Worm (Caenorhabditis elegans) whole organism, mixed stage, embryonic: ENCODE measurements around the gene ZK185.4.

Experiments
- M03D4.4 ChIP-seq: sonication (generic microtip); optimal IDR thresholded peaks from 2 replicates; lab custom pipeline; 2017; ENCODE audit warnings: mild to moderate bottlenecking, missing genetic modification characterization, missing compliant biosample characterization
- bed-3 ChIP-seq: fragments of 200-800 bp; sonication (Bioruptor generic); optimal IDR thresholded peaks from 3 replicates; lab custom pipeline; 2018; ENCODE audit warnings: mild to moderate bottlenecking, missing genetic modification characterization, moderate library complexity, missing compliant biosample characterization
- blmp-1 ChIP-seq: fragments of 150-350 bp; optimal IDR thresholded peaks from 2 replicates; lab custom pipeline; 2014; ENCODE audit warnings: missing biosample characterization, missing genetic modification characterization
- ceh-39 ChIP-seq: fragments of 150-350 bp; optimal IDR thresholded peaks from 2 replicates; lab custom pipeline; 2014; ENCODE audit warnings: missing biosample characterization, missing genetic modification characterization
- ceh-43 ChIP-seq: fragments of 200-800 bp; sonication (Bioruptor generic); optimal IDR thresholded peaks from 2 replicates; lab custom pipeline; 2018; ENCODE audit warnings: mild to moderate bottlenecking, missing genetic modification characterization, moderate library complexity, missing compliant biosample characterization
- ces-1 ChIP-seq: fragments of 150-350 bp; optimal IDR thresholded peaks from 2 replicates; lab custom pipeline; 2014; ENCODE audit warnings: missing biosample characterization, missing genetic modification reagents, missing genetic modification characterization
- cnd-1 ChIP-seq: fragments of 200-800 bp; sonication (Bioruptor generic); optimal IDR thresholded peaks from 2 replicates; lab custom pipeline; 2018; ENCODE audit warnings: mild to moderate bottlenecking, missing genetic modification characterization, missing compliant biosample characterization
- drap-1 ChIP-seq: fragments of 200-800 bp; sonication (Bioruptor generic); optimal IDR thresholded peaks from 3 replicates; lab custom pipeline; 2018; ENCODE audit warnings: mild to moderate bottlenecking, missing genetic modification characterization, missing compliant biosample characterization
- elt-1 ChIP-seq: sonication (generic microtip); optimal IDR thresholded peaks from 2 replicates; lab custom pipeline; 2017; ENCODE audit warnings: missing genetic modification characterization, mild to moderate bottlenecking, missing compliant biosample characterization, antibody characterized with exemption, moderate library complexity, borderline replicate concordance; ENCODE audit not compliant: insufficient read depth
- elt-3 ChIP-seq: fragments of 150-350 bp; optimal IDR thresholded peaks from 2 replicates; lab custom pipeline; 2014; ENCODE audit warnings: missing biosample characterization, missing genetic modification characterization
- ham-2 ChIP-seq: fragments of 200-800 bp; sonication (Bioruptor generic); optimal IDR thresholded peaks from 2 replicates; lab custom pipeline; 2018; ENCODE audit warnings: mild to moderate bottlenecking, missing genetic modification characterization, missing compliant biosample characterization
- hlh-1 ChIP-seq: fragments of 150-350 bp; optimal IDR thresholded peaks from 2 replicates; lab custom pipeline; 2014; ENCODE audit warnings: missing biosample characterization, missing genetic modification reagents, missing genetic modification characterization
- lin-13 ChIP-seq: fragments of 150-350 bp; optimal IDR thresholded peaks from 2 replicates; lab custom pipeline; 2014; ENCODE audit warnings: missing biosample characterization, missing genetic modification characterization
- lin-32 ChIP-seq: fragments of 200-800 bp; sonication (Bioruptor generic); optimal IDR thresholded peaks from 2 replicates; lab custom pipeline; 2018; ENCODE audit warnings: mild to moderate bottlenecking, missing genetic modification characterization, missing compliant biosample characterization
- lsy-2 ChIP-seq: fragments of 150-350 bp; optimal IDR thresholded peaks from 2 replicates; lab custom pipeline; 2014; ENCODE audit warnings: missing biosample characterization, missing genetic modification characterization
- mab-5 ChIP-seq: fragments of 150-350 bp; optimal IDR thresholded peaks from 2 replicates; lab custom pipeline; 2014; ENCODE audit warnings: missing biosample characterization, missing genetic modification characterization
- mep-1 ChIP-seq: fragments of 150-350 bp; optimal IDR thresholded peaks from 2 replicates; lab custom pipeline; 2017; ENCODE audit warnings: missing biosample characterization, missing genetic modification reagents, missing genetic modification characterization, inconsistent platforms
- mls-2 ChIP-seq: sonication (generic microtip); optimal IDR thresholded peaks from 2 replicates; lab custom pipeline; 2016; ENCODE audit warnings: mild to moderate bottlenecking, missing genetic modification characterization, moderate library complexity, missing compliant biosample characterization
- nhr-12 ChIP-seq: fragments of 150-350 bp; optimal IDR thresholded peaks from 2 replicates; lab custom pipeline; 2014; ENCODE audit warnings: missing biosample characterization, missing genetic modification characterization
- nhr-2 ChIP-seq: fragments of 150-350 bp; optimal IDR thresholded peaks from 2 replicates; lab custom pipeline; 2014; ENCODE audit warnings: missing biosample characterization, missing genetic modification characterization
- nhr-237 ChIP-seq: fragments of 150-350 bp; optimal IDR thresholded peaks from 2 replicates; lab custom pipeline; 2014; ENCODE audit warnings: missing biosample characterization, missing genetic modification characterization
- nhr-28 ChIP-seq: fragments of 150-350 bp; optimal IDR thresholded peaks from 2 replicates; lab custom pipeline; 2014; ENCODE audit warnings: missing biosample characterization, missing genetic modification characterization
- nhr-76 ChIP-seq: sonication (generic microtip); optimal IDR thresholded peaks from 2 replicates; lab custom pipeline; 2017; ENCODE audit warnings: missing biosample characterization, missing genetic modification characterization
- pha-4 ChIP-seq: fragments of 150-350 bp; optimal IDR thresholded peaks from 2 replicates; lab custom pipeline; 2018; ENCODE audit warnings: missing biosample characterization, missing genetic modification reagents, missing genetic modification characterization
- snpc-4 ChIP-seq: fragments of 150-350 bp; optimal IDR thresholded peaks from 2 replicates; lab custom pipeline; 2014; ENCODE audit warnings: missing biosample characterization, missing genetic modification characterization
- unc-120 ChIP-seq: sonication (generic microtip); optimal IDR thresholded peaks from 2 replicates; lab custom pipeline; 2017; ENCODE audit warnings: missing genetic modification characterization, missing compliant biosample characterization; ENCODE audit not compliant: poor library complexity, severe bottlenecking
- unc-39 ChIP-seq: fragments of 150-350 bp; optimal IDR thresholded peaks from 2 replicates; lab custom pipeline; 2014; ENCODE audit warnings: missing biosample characterization, missing genetic modification characterization
- unc-62 ChIP-seq: fragments of 150-350 bp; optimal IDR thresholded peaks from 2 replicates; lab custom pipeline; 2014; ENCODE audit warnings: missing biosample characterization, missing genetic modification reagents, missing genetic modification characterization
- zip-8 ChIP-seq: fragments of 150-350 bp; optimal IDR thresholded peaks from 2 replicates; lab custom pipeline; 2014; ENCODE audit warnings: missing biosample characterization, missing genetic modification characterization

Gene ZK185.4

ce11 chrIV:4518111-4518510 is 14.8 kb downstream of the ZK185.4 start:
- TF ChIP-seq ham-2 (peak; percentile 74), elt-3 (tag; lab: Kevin White, UChicago) (peak; percentile 90), elt-1 (tag; lab: Kevin White, UChicago) (peak; percentile 2), ces-1 (no peak), zip-8 (peak; percentile 65), unc-62 (peak; percentile 48), hlh-1 (tag; lab: Kevin White, UChicago) (no peak), cnd-1 (tag; lab: Kevin White, UChicago) (no peak), M03D4.4 (tag; lab: Kevin White, UChicago) (no peak), ceh-43 (GFP tag; lab: Kevin White, UChicago) (no peak), nhr-237 (tag; lab: Kevin White, UChicago) (no peak), snpc-4 (tag; lab: Kevin White, UChicago) (no peak), blmp-1 (tag; lab: Kevin White, UChicago) (peak; percentile 82), unc-120 (tag; lab: Kevin White, UChicago) (no peak), bed-3 (GFP tag; lab: Kevin White, UChicago) (no peak), nhr-28 (tag; lab: Kevin White, UChicago) (no peak), pha-4 (tag; lab: Kevin White, UChicago) (no peak)

- TF ChIP-seq bed-3 (GFP tag; lab: Kevin White, UChicago) (no peak), nhr-12 (tag; lab: Kevin White, UChicago) (no peak), nhr-76 (tag; lab: Kevin White, UChicago) (no peak), unc-39 (tag; lab: Kevin White, UChicago) (no peak), unc-62 (no peak)
- TF ChIP-seq, all 35 proteins: peak for 0
These were observed 15.9 kb downstream of the ZK185.4 start, which contains the start of gene ZK180.5 for ce11 chrIV:4517066-4517465. Gene ZK180.5 (minus strand): TSS chrIV:4517166.

- TF ChIP-seq elt-3 (tag; lab: Kevin White, UChicago) (no peak), nhr-2 (tag; lab: Kevin White, UChicago) (no peak), lin-13 (tag; lab: Kevin White, UChicago) (no peak), ham-2 (no peak), drap-1 (no peak), nhr-237 (tag; lab: Kevin White, UChicago) (no peak), unc-120 (tag; lab: Kevin White, UChicago) (no peak), lsy-2 (no peak), ceh-43 (GFP tag; lab: Kevin White, UChicago) (no peak), hlh-1 (tag; lab: Kevin White, UChicago) (no peak), ceh-39 (tag; lab: Kevin White, UChicago) (no peak), M03D4.4 (tag; lab: Kevin White, UChicago) (no peak)
These were observed 16.4 kb downstream of the ZK185.4 start for ce11 chrIV:4516478-4516877.

- TF ChIP-seq lin-32 (GFP tag; lab: Kevin White, UChicago): no peak
- peak; percentile 27 for TF ChIP-seq drap-1
- TF ChIP-seq zip-8: no peak
- TF ChIP-seq pha-4 (tag; lab: Kevin White, UChicago): peak; percentile 69
- TF ChIP-seq mep-1 (tag; lab: Kevin White, UChicago): peak; percentile 84
- peak; percentile 63 for TF ChIP-seq lin-13 (tag; lab: Kevin White, UChicago)
- peak; percentile 47 for TF ChIP-seq unc-120 (tag; lab: Kevin White, UChicago)
- no peak for TF ChIP-seq ceh-43 (GFP tag; lab: Kevin White, UChicago)
- TF ChIP-seq lsy-2: peak; percentile 14
- no peak for TF ChIP-seq nhr-28 (tag; lab: Kevin White, UChicago)
- peak; percentile 32 for TF ChIP-seq unc-62
- TF ChIP-seq cnd-1 (tag; lab: Kevin White, UChicago): no peak
These were observed 19.6 kb downstream of the ZK185.4 start, which contains the start of gene sar-1 for ce11 chrIV:4513269-4513819. Gene sar-1 (minus strand): TSS chrIV:4513319.

- TF ChIP-seq pha-4 (tag; lab: Kevin White, UChicago): no peak
- no peak for TF ChIP-seq ham-2
- no peak for TF ChIP-seq lin-13 (tag; lab: Kevin White, UChicago)
- TF ChIP-seq nhr-2 (tag; lab: Kevin White, UChicago): no peak
- no peak for TF ChIP-seq mls-2 (tag; lab: Kevin White, UChicago)
- TF ChIP-seq nhr-76 (tag; lab: Kevin White, UChicago): no peak
- no peak for TF ChIP-seq mep-1 (tag; lab: Kevin White, UChicago)
- no peak for TF ChIP-seq lsy-2
- TF ChIP-seq lin-32 (GFP tag; lab: Kevin White, UChicago): no peak
- TF ChIP-seq ceh-39 (tag; lab: Kevin White, UChicago): no peak
- TF ChIP-seq unc-39 (tag; lab: Kevin White, UChicago): no peak
- TF ChIP-seq ces-1: no peak
- TF ChIP-seq elt-3 (tag; lab: Kevin White, UChicago): no peak
- TF ChIP-seq blmp-1 (tag; lab: Kevin White, UChicago): no peak
- TF ChIP-seq mab-5 (tag; lab: Kevin White, UChicago): no peak
These were observed 21.6 kb downstream of the ZK185.4 start, which contains the start of the genes rfth-1 and ZK180.8 for ce11 chrIV:4511259-4511890. Gene rfth-1 (minus strand): TSS chrIV:4511309. Gene ZK180.8 (minus strand): TSS chrIV:4511724.
